Worm (Caenorhabditis elegans): ENCODE results near the gene str-82.

The str-82 gene

DNA sequence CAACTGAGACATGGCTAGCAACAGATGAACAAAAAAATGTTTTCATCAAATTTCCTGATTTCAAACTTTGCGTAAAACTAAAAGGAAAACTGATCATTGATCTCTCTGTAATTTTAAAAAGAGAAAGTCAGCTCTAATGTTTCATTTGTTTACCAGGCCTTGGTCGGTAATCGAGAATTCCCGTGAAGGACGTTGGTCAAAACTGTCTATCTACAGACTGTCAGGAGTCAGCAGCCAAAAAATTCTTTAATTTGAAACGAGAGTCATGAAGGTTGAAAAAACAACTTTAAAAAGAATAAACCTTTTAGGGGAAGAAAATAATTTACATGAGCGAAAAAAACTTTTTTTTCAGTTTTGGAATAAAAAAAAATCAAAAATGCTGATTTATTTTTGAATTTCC, 10.6 kb downstream of the str-82 start:
- TF ChIP-seq fkh-10 (GFP tag; optimal IDR thresholded peaks at IDR 0.05) (no peak), zag-1 (tag; optimal IDR thresholded peaks at IDR 0.05) (no peak), hmg-11 (tag; optimal IDR thresholded peaks at IDR 0.05) (no peak), ceh-82 (tag; optimal IDR thresholded peaks at IDR 0.05) (no peak), sea-2 (GFP tag; optimal IDR thresholded peaks at IDR 0.05) (no peak), lin-15B (tag; optimal IDR thresholded peaks at IDR 0.05) (no peak), lsy-12 (tag; optimal IDR thresholded peaks at IDR 0.05) (no peak), ceh-16 (tag; optimal IDR thresholded peaks at IDR 0.05) (no peak), daf-12 (tag; optimal IDR thresholded peaks at IDR 0.05) (no peak), nhr-11 (tag; optimal IDR thresholded peaks at IDR 0.05) (no peak), egl-5 (tag; optimal IDR thresholded peaks at IDR 0.05) (no peak), fos-1 (tag; optimal IDR thresholded peaks at IDR 0.05) (no peak), eor-1 (tag; optimal IDR thresholded peaks at IDR 0.05) (no peak), pqm-1 (tag; optimal IDR thresholded peaks at IDR 0.05) (no peak), nhr-25 (tag; optimal IDR thresholded peaks at IDR 0.05) (no peak), mdl-1 (tag; optimal IDR thresholded peaks at IDR 0.05) (no peak), tbx-2 (tag; optimal IDR thresholded peaks at IDR 0.05) (no peak), nhr-28 (tag; optimal IDR thresholded peaks at IDR 0.05) (no peak), nhr-77 (tag; optimal IDR thresholded peaks at IDR 0.05) (no peak)

DNA sequence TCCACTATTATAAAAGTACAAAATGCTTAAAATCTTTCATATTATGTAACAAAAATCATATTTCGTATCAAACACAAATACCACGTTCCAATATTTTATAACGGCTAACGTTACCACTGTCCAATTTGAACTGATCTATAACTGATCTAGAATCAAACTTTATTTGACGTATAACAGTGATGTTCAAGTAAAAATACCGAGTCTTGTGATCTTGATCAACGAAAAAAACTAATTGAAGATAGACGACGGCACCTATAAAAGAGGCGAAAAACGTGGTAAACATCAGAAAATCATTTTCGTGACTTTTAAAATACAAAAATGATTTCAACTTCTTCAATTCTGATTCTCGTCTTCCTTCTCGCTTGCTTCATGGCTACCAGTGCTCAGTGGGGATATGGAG, 13.2 kb downstream of the str-82 start, which contains the start of gene nlp-28:
Gene nlp-28 (plus strand): TSS at position 285 of the 400 bp plus-strand sequence.
- TF ChIP-seq ztf-4 (tag; optimal IDR thresholded peaks at IDR 0.05) (no peak), pha-4 (tag; optimal IDR thresholded peaks at IDR 0.05) (no peak), nfya-1 (tag; optimal IDR thresholded peaks at IDR 0.05; ENCODE audit: insufficient read depth) (no peak), lin-15B (tag; optimal IDR thresholded peaks at IDR 0.05) (no peak), lsy-12 (tag; optimal IDR thresholded peaks at IDR 0.05) (no peak), fos-1 (tag; optimal IDR thresholded peaks at IDR 0.05) (no peak), hmg-11 (tag; optimal IDR thresholded peaks at IDR 0.05) (no peak), nhr-25 (tag; optimal IDR thresholded peaks at IDR 0.05) (no peak), fkh-10 (GFP tag; optimal IDR thresholded peaks at IDR 0.05) (no peak), mml-1 (tag; optimal IDR thresholded peaks at IDR 0.05) (no peak), elt-3 (tag; optimal IDR thresholded peaks at IDR 0.05) (no peak), elt-2 (tag; optimal IDR thresholded peaks at IDR 0.05) (no peak), R02D3.7 (tag; optimal IDR thresholded peaks at IDR 0.05) (no peak), eor-1 (tag; optimal IDR thresholded peaks at IDR 0.05) (no peak), nhr-43 (tag; optimal IDR thresholded peaks at IDR 0.05; ENCODE audit: poor library complexity, severe bottlenecking) (no peak), ama-1 (optimal IDR thresholded peaks at IDR 0.05) (no peak), aly-2 (tag; optimal IDR thresholded peaks at IDR 0.05) (no peak)

DNA sequence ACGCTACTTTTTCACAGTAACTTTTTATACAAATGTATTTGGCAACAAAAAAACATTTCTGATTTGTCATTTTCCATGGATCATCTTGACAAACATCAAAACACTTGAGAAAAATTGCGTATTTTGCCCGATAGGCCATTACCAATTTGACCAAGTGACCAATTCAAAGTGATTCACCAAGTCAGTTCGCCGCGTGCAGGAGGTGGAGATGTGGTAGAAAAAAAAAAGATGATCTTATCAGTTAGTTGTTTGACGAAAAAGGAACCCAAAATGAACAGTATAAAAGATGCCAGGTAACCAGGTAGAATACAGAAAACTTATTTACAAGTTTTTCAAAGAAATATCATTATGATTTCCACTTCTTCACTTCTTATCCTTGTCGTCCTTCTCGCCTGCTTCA, 14.6 kb downstream of the str-82 start, which contains the start of gene nlp-27:
Gene nlp-27 (plus strand): TSS at position 309 of the 400 bp plus-strand sequence.
- TF ChIP-seq ceh-9 (tag; optimal IDR thresholded peaks at IDR 0.05): no peak
- peak; percentile 23 for TF ChIP-seq nhr-23 (tag; optimal IDR thresholded peaks at IDR 0.05)
- TF ChIP-seq ceh-28 (tag; optimal IDR thresholded peaks at IDR 0.05): no peak
- TF ChIP-seq fos-1 (tag; optimal IDR thresholded peaks at IDR 0.05): no peak

DNA sequence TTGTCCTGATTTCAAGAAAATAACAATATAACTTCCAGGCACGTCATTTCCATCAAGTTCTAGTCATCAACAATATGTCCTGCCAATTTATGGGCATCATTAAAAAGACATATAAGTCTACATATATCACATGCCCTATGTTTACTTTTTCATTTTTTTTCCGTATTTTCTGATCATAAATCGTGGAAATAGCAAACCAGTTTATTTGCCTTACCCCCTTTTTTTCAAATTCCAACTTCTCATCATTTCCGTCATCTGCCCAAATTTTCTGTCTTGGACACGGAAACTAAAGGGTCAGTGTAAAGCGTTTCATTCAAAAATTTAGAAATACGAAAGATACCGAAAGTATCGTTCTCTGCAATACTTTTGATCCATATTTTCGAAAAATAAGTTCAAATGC, 17.9 kb downstream of the str-82 start:
- TF ChIP-seq nhr-28 (tag; optimal IDR thresholded peaks at IDR 0.05): no peak
- no peak for TF ChIP-seq ceh-28 (tag; optimal IDR thresholded peaks at IDR 0.05)
- TF ChIP-seq unc-39 (tag; optimal IDR thresholded peaks at IDR 0.05): no peak
- TF ChIP-seq eor-1 (tag; optimal IDR thresholded peaks at IDR 0.05): no peak
- no peak for TF ChIP-seq ztf-4 (tag; optimal IDR thresholded peaks at IDR 0.05)
- no peak for TF ChIP-seq fkh-2 (tag; optimal IDR thresholded peaks at IDR 0.05)
- no peak for TF ChIP-seq tbx-2 (tag; optimal IDR thresholded peaks at IDR 0.05)
- no peak for TF ChIP-seq ama-1 (optimal IDR thresholded peaks at IDR 0.05)
- no peak for TF ChIP-seq pha-4 (tag; optimal IDR thresholded peaks at IDR 0.05)
- TF ChIP-seq skn-1 (tag; optimal IDR thresholded peaks at IDR 0.05): no peak
- TF ChIP-seq nfya-1 (tag; optimal IDR thresholded peaks at IDR 0.05; ENCODE audit: insufficient read depth): no peak
- no peak for TF ChIP-seq nhr-76 (tag; optimal IDR thresholded peaks at IDR 0.05)
- TF ChIP-seq ceh-82 (tag; optimal IDR thresholded peaks at IDR 0.05): no peak
- TF ChIP-seq ztf-11 (tag; optimal IDR thresholded peaks at IDR 0.05): no peak

Data from whole organism, L3 larva.